Fruit fly (Drosophila melanogaster): ENCODE measurements around the gene CG43127.
A peak's percentile ranks its signal among the peaks of the same experiment; 100 is the strongest.

CG43127 gene

dm6 chr3L:10665433-10666150 is 40.2 kb upstream of the CG43127 start (continued):
- peak; percentile 97 for TF ChIP-seq Eip93F (GFP tag; optimal IDR thresholded peaks at IDR 0.05)
- peak; percentile 96 for TF ChIP-seq eg (GFP tag; IDR thresholded peaks at IDR 0.05)
- peak; percentile 88 for TF ChIP-seq fkh (GFP tag; optimal IDR thresholded peaks at IDR 0.05)
- peak; percentile 98 for TF ChIP-seq Met (GFP tag; optimal IDR thresholded peaks at IDR 0.05)
- peak; percentile 98 for TF ChIP-seq Hr4 (GFP tag; optimal IDR thresholded peaks at IDR 0.05)
- peak; percentile 99 for TF ChIP-seq CG34406 (GFP tag; optimal IDR thresholded peaks at IDR 0.05)
- TF ChIP-seq CG8319 (GFP tag; optimal IDR thresholded peaks at IDR 0.05), result peak; percentile 98
- peak; percentile 91 for TF ChIP-seq Ets21C (GFP tag; optimal IDR thresholded peaks at IDR 0.05)
- TF ChIP-seq pdm3 (GFP tag; optimal IDR thresholded peaks at IDR 0.05), result peak; percentile 98
- TF ChIP-seq ss (GFP tag; optimal IDR thresholded peaks at IDR 0.05), result peak; percentile 99
- peak; percentile 98 for TF ChIP-seq CG4318 (GFP tag; optimal IDR thresholded peaks at IDR 0.05)
- TF ChIP-seq CG3032 (tag; optimal IDR thresholded peaks at IDR 0.05), result peak; percentile 99
- TF ChIP-seq Ets96B (tag; optimal IDR thresholded peaks at IDR 0.05), result peak; percentile 99
- peak; percentile 99 for TF ChIP-seq CG6808 (GFP tag; optimal IDR thresholded peaks at IDR 0.05)
- TF ChIP-seq Gug (GFP tag; IDR thresholded peaks at IDR 0.05), result peak; percentile 94
- peak; percentile 92 for TF ChIP-seq fd85E (GFP tag; optimal IDR thresholded peaks at IDR 0.05)
- TF ChIP-seq CG10669 (GFP tag; optimal IDR thresholded peaks at IDR 0.05), result peak; percentile 98

dm6 chr3L:10664511-10665062 is 39.2 kb upstream of the CG43127 start, which contains the start of gene simj:
Gene simj (plus strand): TSS chr3L:10664739.
- TF ChIP-seq CG11294 (GFP tag; IDR thresholded peaks at IDR 0.05) (no peak), CG31627 (GFP tag; optimal IDR thresholded peaks at IDR 0.05) (no peak), fd59A (GFP tag; optimal IDR thresholded peaks at IDR 0.05) (no peak), Hr39 (GFP tag; optimal IDR thresholded peaks at IDR 0.05) (no peak), CG6854 (GFP tag; optimal IDR thresholded peaks at IDR 0.05) (peak; percentile 71), CG11902 (GFP tag; optimal IDR thresholded peaks at IDR 0.05) (no peak), Eip93F (GFP tag; optimal IDR thresholded peaks at IDR 0.05) (peak; percentile 50), CG34406 (GFP tag; optimal IDR thresholded peaks at IDR 0.05) (peak; percentile 17), CG9139 (GFP tag; optimal IDR thresholded peaks at IDR 0.05) (peak; percentile 27), Ets21C (GFP tag; optimal IDR thresholded peaks at IDR 0.05) (no peak), achi (GFP tag; optimal IDR thresholded peaks at IDR 0.05) (peak; percentile 4), CG3032 (tag; optimal IDR thresholded peaks at IDR 0.05) (peak; percentile 22), CG1621 (tag; optimal IDR thresholded peaks at IDR 0.05) (peak; percentile 41), Sox102F (GFP tag; optimal IDR thresholded peaks at IDR 0.05) (peak; percentile 49), Lpt (GFP tag; optimal IDR thresholded peaks at IDR 0.05) (no peak), net (GFP tag; optimal IDR thresholded peaks at IDR 0.05) (peak; percentile 56), Eip75B (GFP tag; optimal IDR thresholded peaks at IDR 0.05) (peak; percentile 48), lz (GFP tag; optimal IDR thresholded peaks at IDR 0.05) (peak; percentile 39), CG6792 (GFP tag; optimal IDR thresholded peaks at IDR 0.05) (peak; percentile 17), CG8119 (GFP tag; IDR thresholded peaks at IDR 0.05) (peak; percentile 44; the same call in 2 of the 3 replicates), esn (GFP tag; optimal IDR thresholded peaks at IDR 0.05) (peak; percentile 24), CG6808 (GFP tag; optimal IDR thresholded peaks at IDR 0.05) (peak; percentile 42), salr (GFP tag; optimal IDR thresholded peaks at IDR 0.05) (no peak), CG4318 (GFP tag; optimal IDR thresholded peaks at IDR 0.05) (no peak), Gug (GFP tag; IDR thresholded peaks at IDR 0.05) (peak; percentile 44; the same call in 1 of the 2 replicates), Hr4 (GFP tag; optimal IDR thresholded peaks at IDR 0.05) (no peak), pdm3 (GFP tag; optimal IDR thresholded peaks at IDR 0.05) (peak; percentile 23), Sox15 (GFP tag; optimal IDR thresholded peaks at IDR 0.05) (no peak), eg (GFP tag; IDR thresholded peaks at IDR 0.05) (peak; percentile 81), Ets96B (tag; optimal IDR thresholded peaks at IDR 0.05) (peak; percentile 36), CG6163 (GFP tag; IDR thresholded peaks at IDR 0.05) (peak; percentile 77), cyc (GFP tag; optimal IDR thresholded peaks at IDR 0.05) (no peak), fkh (GFP tag; optimal IDR thresholded peaks at IDR 0.05) (peak; percentile 96), CG10669 (GFP tag; optimal IDR thresholded peaks at IDR 0.05) (no peak), Blimp-1 (GFP tag; optimal IDR thresholded peaks at IDR 0.05) (peak; percentile 13), Hr38 (GFP tag; optimal IDR thresholded peaks at IDR 0.05) (no peak), Met (GFP tag; optimal IDR thresholded peaks at IDR 0.05) (peak; percentile 44), vri (GFP tag; optimal IDR thresholded peaks at IDR 0.05) (peak; percentile 60), OdsH (GFP tag; optimal IDR thresholded peaks at IDR 0.05) (peak; percentile 34), CG3919 (GFP tag; optimal IDR thresholded peaks at IDR 0.05) (peak; percentile 40), Smox (GFP tag; optimal IDR thresholded peaks at IDR 0.05) (peak; percentile 28), topi (GFP tag; optimal IDR thresholded peaks at IDR 0.05) (peak; percentile 54), fd85E (GFP tag; optimal IDR thresholded peaks at IDR 0.05) (peak; percentile 60)

All from whole organism, prepupa.